Worm (Caenorhabditis elegans): ENCODE results near the gene ced-4.

ced-4 gene

ce11 chrIII:4878281-4878680 is 26.2 kb downstream of the ced-4 start, which contains the start of the genes tost-1 and arx-6:
TSS of gene tost-1 (minus strand) at chrIII:4878311.
TSS of gene arx-6 (plus strand) at chrIII:4878658.
- 0 out of 2 replicates have a peak, but pooled peaks have one; percentile 5 for TF ChIP-seq T22C8.4 (GFP tag; IDR thresholded peaks at IDR 0.05)
- no peak for TF ChIP-seq ref-1 (GFP tag; conservative IDR thresholded peaks at IDR 0.05)

- TF ChIP-seq T22C8.4 (GFP tag; IDR thresholded peaks at IDR 0.05) (no peak), ztf-29 (GFP tag; IDR thresholded peaks at IDR 0.05) (no peak), tab-1 (GFP tag; IDR thresholded peaks at IDR 0.05) (no peak), flt-1 (GFP tag; IDR thresholded peaks at IDR 0.05) (no peak), med-1 (GFP tag; optimal IDR thresholded peaks at IDR 0.05; ENCODE audit: insufficient read depth) (no peak)
Measured at ce11 chrIII:4879445-4879844, 27.3 kb downstream of the ced-4 start, which contains the start of gene C35D10.1. TSS of gene C35D10.1 (plus strand) at chrIII:4879745.

- TF ChIP-seq med-1 (GFP tag; optimal IDR thresholded peaks at IDR 0.05; ENCODE audit: insufficient read depth) (no peak), T22C8.4 (GFP tag; IDR thresholded peaks at IDR 0.05) (no peak), ztf-29 (GFP tag; IDR thresholded peaks at IDR 0.05) (no peak), cog-1 (tag; optimal IDR thresholded peaks at IDR 0.05) (no peak)
Measured at ce11 chrIII:4881955-4882354, 29.8 kb downstream of the ced-4 start.

- no peak for TF ChIP-seq ztf-29 (GFP tag; IDR thresholded peaks at IDR 0.05)
- TF ChIP-seq tab-1 (GFP tag; IDR thresholded peaks at IDR 0.05), result no peak
- no peak for TF ChIP-seq cog-1 (tag; optimal IDR thresholded peaks at IDR 0.05)
- TF ChIP-seq ztf-23 (GFP tag; IDR thresholded peaks at IDR 0.05), result no peak
Measured at ce11 chrIII:4883429-4883828, 31.3 kb downstream of the ced-4 start, which contains the start of gene clec-5. TSS of gene clec-5 (minus strand) at chrIII:4883606.

- TF ChIP-seq tab-1 (GFP tag; IDR thresholded peaks at IDR 0.05), result no peak
- no peak for TF ChIP-seq cog-1 (tag; optimal IDR thresholded peaks at IDR 0.05)
- TF ChIP-seq klf-2 (GFP tag; conservative IDR thresholded peaks at IDR 0.05), result no peak
- no peak for TF ChIP-seq ztf-23 (GFP tag; IDR thresholded peaks at IDR 0.05)
- no peak for TF ChIP-seq T22C8.4 (GFP tag; IDR thresholded peaks at IDR 0.05)
- TF ChIP-seq med-1 (GFP tag; optimal IDR thresholded peaks at IDR 0.05; ENCODE audit: insufficient read depth), result no peak
- no peak for TF ChIP-seq ref-1 (GFP tag; conservative IDR thresholded peaks at IDR 0.05)
- TF ChIP-seq flt-1 (GFP tag; IDR thresholded peaks at IDR 0.05), result no peak
- TF ChIP-seq ztf-29 (GFP tag; IDR thresholded peaks at IDR 0.05), result no peak
Measured at ce11 chrIII:4887291-4887690, 35.2 kb downstream of the ced-4 start, which contains the start of gene clec-6. TSS of gene clec-6 (minus strand) at chrIII:4887444.

ce11 chrIII:4890997-4891396 is 38.9 kb downstream of the ced-4 start, which contains the start of gene F26F4.5:
TSS of gene F26F4.5 (minus strand) at chrIII:4891252.
- no peak for TF ChIP-seq med-1 (GFP tag; optimal IDR thresholded peaks at IDR 0.05; ENCODE audit: insufficient read depth)
- no peak for TF ChIP-seq tab-1 (GFP tag; IDR thresholded peaks at IDR 0.05)
- no peak for TF ChIP-seq cog-1 (tag; optimal IDR thresholded peaks at IDR 0.05)
- no peak for TF ChIP-seq klf-2 (GFP tag; conservative IDR thresholded peaks at IDR 0.05)
- TF ChIP-seq T22C8.4 (GFP tag; IDR thresholded peaks at IDR 0.05), result no peak
- no peak for TF ChIP-seq ztf-29 (GFP tag; IDR thresholded peaks at IDR 0.05)
- no peak for TF ChIP-seq ref-1 (GFP tag; conservative IDR thresholded peaks at IDR 0.05)

ce11 chrIII:4893540-4893939 is 41.4 kb downstream of the ced-4 start, which contains the start of gene F26F4.6:
TSS of gene F26F4.6 (minus strand) at chrIII:4893640.
- no peak for TF ChIP-seq tab-1 (GFP tag; IDR thresholded peaks at IDR 0.05)
- TF ChIP-seq ref-1 (GFP tag; conservative IDR thresholded peaks at IDR 0.05), result no peak
- no peak for TF ChIP-seq cog-1 (tag; optimal IDR thresholded peaks at IDR 0.05)
- no peak for TF ChIP-seq T22C8.4 (GFP tag; IDR thresholded peaks at IDR 0.05)

ce11 chrIII:4895313-4895712 is 43.2 kb downstream of the ced-4 start:
- TF ChIP-seq ref-1 (GFP tag; conservative IDR thresholded peaks at IDR 0.05) (no peak), T22C8.4 (GFP tag; IDR thresholded peaks at IDR 0.05) (no peak), klf-2 (GFP tag; conservative IDR thresholded peaks at IDR 0.05) (no peak), ztf-23 (GFP tag; IDR thresholded peaks at IDR 0.05) (no peak), ztf-29 (GFP tag; IDR thresholded peaks at IDR 0.05) (no peak), flt-1 (GFP tag; IDR thresholded peaks at IDR 0.05) (no peak), cog-1 (tag; optimal IDR thresholded peaks at IDR 0.05) (no peak), tab-1 (GFP tag; IDR thresholded peaks at IDR 0.05) (no peak)

- TF ChIP-seq ref-1 (GFP tag; conservative IDR thresholded peaks at IDR 0.05) (no peak), cog-1 (tag; optimal IDR thresholded peaks at IDR 0.05) (no peak), flt-1 (GFP tag; IDR thresholded peaks at IDR 0.05) (no peak), ztf-29 (GFP tag; IDR thresholded peaks at IDR 0.05) (no peak), T22C8.4 (GFP tag; IDR thresholded peaks at IDR 0.05) (no peak), ztf-23 (GFP tag; IDR thresholded peaks at IDR 0.05) (no peak), med-1 (GFP tag; optimal IDR thresholded peaks at IDR 0.05; ENCODE audit: insufficient read depth) (no peak), tab-1 (GFP tag; IDR thresholded peaks at IDR 0.05) (no peak), klf-2 (GFP tag; conservative IDR thresholded peaks at IDR 0.05) (no peak)
Measured at ce11 chrIII:4899035-4899578, 47.0 kb downstream of the ced-4 start, which contains the start of gene nhl-2. TSS of gene nhl-2 (minus strand) at chrIII:4899085.

ce11 chrIII:4899728-4900127 is 47.6 kb downstream of the ced-4 start:
- TF ChIP-seq tab-1 (GFP tag; IDR thresholded peaks at IDR 0.05), result no peak
- TF ChIP-seq flt-1 (GFP tag; IDR thresholded peaks at IDR 0.05), result peak; percentile 84
- no peak for TF ChIP-seq klf-2 (GFP tag; conservative IDR thresholded peaks at IDR 0.05)
- TF ChIP-seq ref-1 (GFP tag; conservative IDR thresholded peaks at IDR 0.05), result no peak
- TF ChIP-seq med-1 (GFP tag; optimal IDR thresholded peaks at IDR 0.05; ENCODE audit: insufficient read depth), result no peak
- no peak for TF ChIP-seq ztf-29 (GFP tag; IDR thresholded peaks at IDR 0.05)
- peak; percentile 94 for TF ChIP-seq ztf-23 (GFP tag; IDR thresholded peaks at IDR 0.05)
- peak; percentile 95 for TF ChIP-seq cog-1 (tag; optimal IDR thresholded peaks at IDR 0.05)
- peak; percentile 36; the same call in 1 of the 2 replicates for TF ChIP-seq T22C8.4 (GFP tag; IDR thresholded peaks at IDR 0.05)
